Fruit fly (Drosophila melanogaster) Kc167 (cell line): Measurements from ENCODE around the gene lsn.

Experiments
- Myc ChIP-seq: fragments of >200 bp; optimal IDR thresholded peaks from 2 replicates; lab custom pipeline; 2017; ENCODE audit warnings: missing external identifiers
- psq ChIP-seq: fragments of >200 bp; optimal IDR thresholded peaks from 2 replicates; lab custom pipeline; 2017; ENCODE audit warnings: missing external identifiers

dm6 chr3R:21906867-21907266 is 41.9 kb downstream of the lsn start:
- TF ChIP-seq Myc (lab: Kevin White, UChicago) (no peak), psq (no peak)
